Worm (Caenorhabditis elegans) whole organism, late embryonic: Measurements from ENCODE around the gene F19G12.1.

Experiments used
- ama-1 ChIP-seq: fragments of 150-350 bp; optimal IDR thresholded peaks from 2 replicates; lab custom pipeline; 2014
- hlh-15 ChIP-seq: sonication (generic microtip); optimal IDR thresholded peaks from 2 replicates; lab custom pipeline; 2016; ENCODE audit warnings: missing genetic modification characterization, missing compliant biosample characterization
- hlh-6 ChIP-seq: sonication (generic microtip); optimal IDR thresholded peaks from 2 replicates; lab custom pipeline; 2016; ENCODE audit warnings: missing genotype, missing genetic modification characterization, missing compliant biosample characterization
- nfya-1 ChIP-seq: sonication (generic microtip); optimal IDR thresholded peaks from 2 replicates; lab custom pipeline; 2017; ENCODE audit warnings: missing genetic modification characterization, mild to moderate bottlenecking, missing compliant biosample characterization, antibody characterized with exemption, moderate library complexity
- pha-4 ChIP-seq: fragments of 150-350 bp; optimal IDR thresholded peaks from 2 replicates; lab custom pipeline; 2018; ENCODE audit warnings: missing biosample characterization, missing genetic modification reagents, missing genetic modification characterization
- pros-1 ChIP-seq: fragments of 150-350 bp; optimal IDR thresholded peaks from 2 replicates; lab custom pipeline; 2014; ENCODE audit warnings: missing biosample characterization, missing genetic modification reagents, missing genetic modification characterization
- sox-4 ChIP-seq: sonication (generic microtip); optimal IDR thresholded peaks from 2 replicates; lab custom pipeline; 2017; ENCODE audit warnings: mild to moderate bottlenecking, missing genetic modification characterization, inconsistent platforms, missing compliant biosample characterization
- ttx-3 ChIP-seq: sonication (generic microtip); optimal IDR thresholded peaks from 2 replicates; lab custom pipeline; 2016; ENCODE audit warnings: missing genetic modification reagents, missing genetic modification characterization, missing compliant biosample characterization

- no peak for TF ChIP-seq hlh-6 (tag; lab: Kevin White, UChicago)
- TF ChIP-seq ttx-3 (tag; lab: Kevin White, UChicago) = no peak
- TF ChIP-seq hlh-15 = no peak
- TF ChIP-seq pha-4 = no peak
- TF ChIP-seq sox-4 (tag; lab: Kevin White, UChicago) = no peak
- TF ChIP-seq nfya-1 (tag; lab: Kevin White, UChicago) = no peak
- TF ChIP-seq pros-1 (tag; lab: Kevin White, UChicago) = no peak
- TF ChIP-seq ama-1 = no peak
Observed at ce11 chrX:1383546-1383945, 47.3 kb upstream of the F19G12.1 start.
